Fruit fly (Drosophila melanogaster) whole organism, adult: ENCODE results near the gene CG2201.

Experiments
- CG11617 ChIP-seq: fragments of 200-800 bp; sonication (Bioruptor generic); optimal IDR thresholded peaks from 2 replicates; lab custom pipeline; 2017; ENCODE audit warnings: mild to moderate bottlenecking, missing biosample characterization, missing genetic modification reagents, missing genetic modification characterization
- CG12768 ChIP-seq: fragments of 200-800 bp; sonication (Bioruptor generic); optimal IDR thresholded peaks from 2 replicates; lab custom pipeline; 2017; ENCODE audit warnings: missing biosample characterization, missing genetic modification characterization, mild to moderate bottlenecking, moderate library complexity, missing genetic modification reagents
- CG14711 ChIP-seq: fragments of 200-800 bp; sonication (Bioruptor generic); optimal IDR thresholded peaks from 2 replicates; lab custom pipeline; 2018; ENCODE audit warnings: missing biosample characterization, mild to moderate bottlenecking, missing genetic modification characterization, moderate library complexity
- CG1620 ChIP-seq: fragments of 200-800 bp; sonication (Bioruptor generic); optimal IDR thresholded peaks from 2 replicates; lab custom pipeline; 2016; ENCODE audit warnings: missing biosample characterization, missing genetic modification characterization
- CG33017 ChIP-seq: fragments of 200-800 bp; sonication (Bioruptor generic); optimal IDR thresholded peaks from 2 replicates; lab custom pipeline; 2018; ENCODE audit warnings: missing biosample characterization, mild to moderate bottlenecking, missing genetic modification characterization, moderate library complexity
- CG5204 ChIP-seq: fragments of 200-800 bp; sonication (Bioruptor generic); optimal IDR thresholded peaks from 2 replicates; lab custom pipeline; 2016; ENCODE audit warnings: missing biosample characterization, missing genetic modification characterization
- CG7045 ChIP-seq: fragments of 200-800 bp; sonication (Bioruptor generic); optimal IDR thresholded peaks from 2 replicates; lab custom pipeline; 2017; ENCODE audit warnings: missing biosample characterization, mild to moderate bottlenecking, missing genetic modification characterization
- CG7101 ChIP-seq: fragments of 200-800 bp; sonication (Bioruptor generic); optimal IDR thresholded peaks from 2 replicates; lab custom pipeline; 2018; ENCODE audit warnings: missing biosample characterization, mild to moderate bottlenecking, missing genetic modification characterization, moderate library complexity
- Clk ChIP-seq: fragments of 200-800 bp; sonication (Bioruptor generic); optimal IDR thresholded peaks from 2 replicates; lab custom pipeline; 2017; ENCODE audit warnings: missing biosample characterization, missing genetic modification characterization
- Crg-1 ChIP-seq: fragments of 200-800 bp; sonication (Bioruptor generic); optimal IDR thresholded peaks from 2 replicates; lab custom pipeline; 2016; ENCODE audit warnings: missing biosample characterization, missing genetic modification characterization
- Hr96 ChIP-seq: fragments of 200-800 bp; sonication (Bioruptor generic); optimal IDR thresholded peaks from 2 replicates; lab custom pipeline; 2016; ENCODE audit warnings: missing biosample characterization, missing genetic modification characterization
- Mnt ChIP-seq: fragments of 200-800 bp; sonication (Bioruptor generic); optimal IDR thresholded peaks from 2 replicates; lab custom pipeline; 2016; ENCODE audit warnings: missing biosample characterization, mild to moderate bottlenecking, missing genetic modification characterization
- bab1 ChIP-seq: fragments of 200-800 bp; sonication (Bioruptor generic); optimal IDR thresholded peaks from 3 replicates; lab custom pipeline; 2019; ENCODE audit warnings: missing biosample characterization, mild to moderate bottlenecking, missing genetic modification characterization, moderate library complexity
- cic ChIP-seq: fragments of 200-800 bp; sonication (Bioruptor generic); optimal IDR thresholded peaks from 2 replicates; lab custom pipeline; 2017; ENCODE audit warnings: missing biosample characterization, mild to moderate bottlenecking, missing genetic modification characterization, moderate library complexity
- cnc ChIP-seq, 2 experiments: fragments of >200 bp; optimal IDR thresholded peaks; 2 replicates each; lab custom pipeline; 2017
- kay ChIP-seq: fragments of 200-800 bp; sonication (Bioruptor generic); peaks from one replicate; lab custom pipeline; 2016; ENCODE audit warnings: missing biosample characterization, missing genetic modification characterization, borderline replicate concordance
- ovo ChIP-seq: fragments of 200-800 bp; sonication (Bioruptor generic); optimal IDR thresholded peaks from 2 replicates; lab custom pipeline; 2016; ENCODE audit warnings: missing biosample characterization, missing genetic modification characterization
- pad ChIP-seq: fragments of 200-800 bp; sonication (Bioruptor generic); optimal IDR thresholded peaks from 3 replicates; lab custom pipeline; 2017; ENCODE audit warnings: missing biosample characterization, missing genetic modification characterization, mild to moderate bottlenecking, moderate library complexity, missing genetic modification reagents
- tj ChIP-seq: fragments of 200-800 bp; sonication (Bioruptor generic); optimal IDR thresholded peaks from 3 replicates; lab custom pipeline; 2017; ENCODE audit warnings: missing biosample characterization, mild to moderate bottlenecking, missing genetic modification characterization, moderate library complexity
- toe ChIP-seq: fragments of 200-800 bp; sonication (Bioruptor generic); optimal IDR thresholded peaks from 2 replicates; lab custom pipeline; 2016; ENCODE audit warnings: missing biosample characterization, missing genetic modification characterization

CG2201 gene

dm6 chr2L:21623685-21624471 is at the start of gene CG2201:
TSS of gene CG2201 (minus strand) at chr2L:21624080.
- TF ChIP-seq CG12768 (peak; percentile 54), Clk (GFP tag; lab: Kevin White, UChicago) (peak; percentile 41), Crg-1 (peak; percentile 43), CG1620 (GFP tag; lab: Kevin White, UChicago) (peak; percentile 44), pad (GFP tag; lab: Kevin White, UChicago) (peak; percentile 96), CG33017 (tag; lab: Kevin White, UChicago) (peak; percentile 67), CG7045 (GFP tag; lab: Kevin White, UChicago) (peak; percentile 37), CG14711 (tag; lab: Kevin White, UChicago) (peak; percentile 43), Hr96 (peak; percentile 52), toe (GFP tag; lab: Kevin White, UChicago) (peak; percentile 8), kay (peak; percentile 86), cic (GFP tag; lab: Kevin White, UChicago) (no peak), cnc (optimal IDR thresholded peaks at IDR 0.05; lab: Kevin White, UChicago) (peak in 1 of 2 experiments; percentile 82), Mnt (no peak), CG7101 (tag; lab: Kevin White, UChicago) (peak; percentile 72), CG11617 (GFP tag; lab: Kevin White, UChicago) (peak; percentile 51), tj (GFP tag; lab: Kevin White, UChicago) (no peak), bab1 (peak; percentile 15), CG5204 (peak; percentile 65), ovo (GFP tag; lab: Kevin White, UChicago) (no peak)

dm6 chr2L:21658529-21659009 is 34.7 kb upstream of the CG2201 start, which contains the start of gene Cul2:
TSS of gene Cul2 (plus strand) at chr2L:21658735.
- TF ChIP-seq CG33017 (tag; lab: Kevin White, UChicago) (no peak), toe (GFP tag; lab: Kevin White, UChicago) (peak; percentile 23), bab1 (peak; percentile 29), cnc (optimal IDR thresholded peaks at IDR 0.05; lab: Kevin White, UChicago) (no peak), CG7045 (GFP tag; lab: Kevin White, UChicago) (no peak), CG7101 (tag; lab: Kevin White, UChicago) (peak; percentile 13), Crg-1 (no peak), tj (GFP tag; lab: Kevin White, UChicago) (no peak), CG5204 (peak; percentile 22), pad (GFP tag; lab: Kevin White, UChicago) (no peak), kay (no peak), CG12768 (no peak), ovo (GFP tag; lab: Kevin White, UChicago) (no peak), cic (GFP tag; lab: Kevin White, UChicago) (no peak), CG1620 (GFP tag; lab: Kevin White, UChicago) (peak; percentile 10), Clk (GFP tag; lab: Kevin White, UChicago) (no peak)

- TF ChIP-seq CG14711 (tag; lab: Kevin White, UChicago), result peak; percentile 43
- TF ChIP-seq Crg-1, result no peak
- no peak for TF ChIP-seq tj (GFP tag; lab: Kevin White, UChicago)
- no peak for TF ChIP-seq CG33017 (tag; lab: Kevin White, UChicago)
- no peak for TF ChIP-seq Clk (GFP tag; lab: Kevin White, UChicago)
- no peak for TF ChIP-seq cnc (optimal IDR thresholded peaks at IDR 0.05; lab: Kevin White, UChicago)
- TF ChIP-seq pad (GFP tag; lab: Kevin White, UChicago), result peak; percentile 45
- TF ChIP-seq ovo (GFP tag; lab: Kevin White, UChicago), result no peak
- TF ChIP-seq CG7045 (GFP tag; lab: Kevin White, UChicago), result peak; percentile 16
- peak; percentile 50 for TF ChIP-seq kay
- peak; percentile 48 for TF ChIP-seq CG12768
- TF ChIP-seq Hr96, result peak; percentile 61
- TF ChIP-seq CG7101 (tag; lab: Kevin White, UChicago), result peak; percentile 33
- no peak for TF ChIP-seq CG11617 (GFP tag; lab: Kevin White, UChicago)
- TF ChIP-seq Mnt, result peak; percentile 17
- TF ChIP-seq CG5204, result peak; percentile 46
- TF ChIP-seq cic (GFP tag; lab: Kevin White, UChicago), result no peak
- peak; percentile 9 for TF ChIP-seq CG1620 (GFP tag; lab: Kevin White, UChicago)
- no peak for TF ChIP-seq bab1
- peak; percentile 14 for TF ChIP-seq toe (GFP tag; lab: Kevin White, UChicago)
Measured at dm6 chr2L:21657426-21657825, 33.5 kb upstream of the CG2201 start.

dm6 chr2L:21648769-21649168 is 24.9 kb upstream of the CG2201 start:
- TF ChIP-seq bab1 (no peak), tj (GFP tag; lab: Kevin White, UChicago) (no peak), toe (GFP tag; lab: Kevin White, UChicago) (no peak), CG1620 (GFP tag; lab: Kevin White, UChicago) (no peak), cic (GFP tag; lab: Kevin White, UChicago) (no peak), Hr96 (no peak), CG11617 (GFP tag; lab: Kevin White, UChicago) (no peak), CG5204 (no peak), CG12768 (no peak), cnc (optimal IDR thresholded peaks at IDR 0.05; lab: Kevin White, UChicago) (no peak), Crg-1 (no peak), CG33017 (tag; lab: Kevin White, UChicago) (no peak), CG7045 (GFP tag; lab: Kevin White, UChicago) (no peak), pad (GFP tag; lab: Kevin White, UChicago) (no peak), CG14711 (tag; lab: Kevin White, UChicago) (no peak), Mnt (no peak), CG7101 (tag; lab: Kevin White, UChicago) (no peak), ovo (GFP tag; lab: Kevin White, UChicago) (no peak)

dm6 chr2L:21632909-21633308 is 9.0 kb upstream of the CG2201 start:
- TF ChIP-seq CG14711 (tag; lab: Kevin White, UChicago) (no peak), cnc (optimal IDR thresholded peaks at IDR 0.05; lab: Kevin White, UChicago) (no peak), pad (GFP tag; lab: Kevin White, UChicago) (no peak)
